Worm (Caenorhabditis elegans): ENCODE data around the gene col-116.
A peak's percentile ranks its signal among the peaks of the same experiment; 100 is the strongest.

The col-116 gene

DNA sequence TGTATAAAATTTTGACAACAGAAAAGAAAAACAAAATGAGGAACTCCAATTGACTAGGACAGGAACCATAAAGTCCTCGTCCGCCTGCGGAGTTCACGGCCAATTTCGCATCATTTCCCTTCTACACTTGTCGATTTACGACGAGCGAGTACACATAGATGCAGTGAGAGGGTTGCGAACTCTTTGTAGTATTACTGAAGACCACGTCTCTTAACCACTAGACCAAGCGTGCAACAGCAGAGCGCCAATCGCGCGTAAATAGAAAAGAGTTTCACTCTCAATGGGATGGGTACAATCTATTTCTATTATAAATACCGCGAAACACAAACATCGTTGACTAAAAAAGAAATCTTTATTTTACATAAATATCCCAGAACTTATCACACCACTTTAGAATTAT is 19.7 kb downstream of the col-116 start (continued):
- TF ChIP-seq ztf-1 (GFP tag; conservative IDR thresholded peaks at IDR 0.05) (no peak), nhr-25 (tag; optimal IDR thresholded peaks at IDR 0.05) (no peak)

DNA sequence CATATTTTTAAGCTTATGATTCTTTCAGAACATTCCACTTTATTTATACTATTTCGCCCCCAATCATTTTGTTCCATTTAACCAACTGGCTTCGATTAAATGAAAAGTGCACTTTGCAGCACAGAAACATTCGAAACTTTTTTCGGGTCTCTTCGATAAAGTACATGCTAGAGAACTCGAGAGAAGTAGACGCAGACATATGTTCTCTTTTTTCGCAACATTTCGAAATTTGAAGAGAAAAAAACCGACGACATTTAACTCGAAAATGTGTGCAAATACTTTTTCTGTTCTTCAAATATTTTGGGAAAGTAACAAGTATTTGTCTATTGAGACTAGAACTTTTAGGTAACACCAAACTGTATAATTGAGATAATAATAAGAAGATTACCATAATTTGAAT is 21.2 kb downstream of the col-116 start:
- TF ChIP-seq fos-1 (tag; optimal IDR thresholded peaks at IDR 0.05): peak; percentile 43
- peak; percentile 81 for TF ChIP-seq nhr-129 (tag; optimal IDR thresholded peaks at IDR 0.05)
- TF ChIP-seq unc-55 (GFP tag; optimal IDR thresholded peaks at IDR 0.05): peak; percentile 41
- TF ChIP-seq C34F6.9 (tag; optimal IDR thresholded peaks at IDR 0.05): peak; percentile 84
- peak; percentile 46 for TF ChIP-seq crh-2 (tag; optimal IDR thresholded peaks at IDR 0.05)
- TF ChIP-seq ceh-82 (tag; optimal IDR thresholded peaks at IDR 0.05): no peak
- no peak for TF ChIP-seq elt-3 (tag; optimal IDR thresholded peaks at IDR 0.05)

DNA sequence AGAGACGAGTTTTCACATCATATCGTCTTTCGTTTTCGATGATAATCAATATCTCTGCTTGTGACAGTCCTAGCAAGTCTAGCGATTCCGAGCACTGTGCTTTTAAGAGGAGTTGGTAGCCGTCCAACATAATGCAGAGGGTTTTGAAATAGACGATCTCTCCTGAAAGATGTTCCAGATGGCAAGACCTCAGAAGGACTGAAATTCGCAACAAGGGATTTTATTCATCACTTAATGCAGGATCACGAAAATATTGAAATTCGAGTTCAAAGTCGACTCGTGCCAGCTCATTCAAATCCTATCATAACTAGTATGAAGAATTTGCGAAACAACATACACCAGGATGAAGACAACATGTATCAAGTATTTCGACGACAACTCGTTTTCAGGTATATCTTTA is 21.8 kb downstream of the col-116 start, which contains the start of gene D2096.7:
D2096.7 (minus strand) TSS at position 130 of the 400 bp plus-strand sequence.
- no peak for TF ChIP-seq dmd-4 (tag; optimal IDR thresholded peaks at IDR 0.05)
- no peak for TF ChIP-seq unc-55 (GFP tag; optimal IDR thresholded peaks at IDR 0.05)
- TF ChIP-seq gmeb-1 (tag; optimal IDR thresholded peaks at IDR 0.05): no peak
- TF ChIP-seq lin-39 (tag; optimal IDR thresholded peaks at IDR 0.05): no peak
- TF ChIP-seq Y55F3AM.14 (GFP tag; optimal IDR thresholded peaks at IDR 0.05): peak; percentile 3
- TF ChIP-seq crh-2 (tag; optimal IDR thresholded peaks at IDR 0.05): peak; percentile 20
- TF ChIP-seq mdl-1 (tag; optimal IDR thresholded peaks at IDR 0.05): no peak
- no peak for TF ChIP-seq nhr-237 (tag; optimal IDR thresholded peaks at IDR 0.05)

DNA sequence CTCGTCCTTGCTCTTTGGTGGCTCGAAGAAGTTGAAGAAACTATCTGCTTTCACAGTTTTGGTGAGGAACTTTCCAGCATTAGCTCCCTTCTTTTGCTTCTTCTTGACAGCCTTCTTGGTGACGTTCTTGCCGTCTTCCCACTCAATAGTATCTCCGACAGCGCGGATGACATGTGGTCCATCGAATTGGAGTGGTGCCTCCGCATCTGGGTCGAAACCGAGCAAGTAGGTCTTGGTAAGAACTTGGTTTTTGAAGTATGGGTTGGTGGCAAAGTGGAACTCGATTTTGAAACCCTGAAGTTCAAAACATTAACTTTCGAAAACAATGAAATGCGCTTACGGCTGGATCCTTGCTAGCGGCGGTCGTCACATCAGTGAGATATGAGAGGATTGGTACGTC is 22.6 kb downstream of the col-116 start:
- no peak for TF ChIP-seq nhr-129 (tag; optimal IDR thresholded peaks at IDR 0.05)
- no peak for TF ChIP-seq C34F6.9 (tag; optimal IDR thresholded peaks at IDR 0.05)

DNA sequence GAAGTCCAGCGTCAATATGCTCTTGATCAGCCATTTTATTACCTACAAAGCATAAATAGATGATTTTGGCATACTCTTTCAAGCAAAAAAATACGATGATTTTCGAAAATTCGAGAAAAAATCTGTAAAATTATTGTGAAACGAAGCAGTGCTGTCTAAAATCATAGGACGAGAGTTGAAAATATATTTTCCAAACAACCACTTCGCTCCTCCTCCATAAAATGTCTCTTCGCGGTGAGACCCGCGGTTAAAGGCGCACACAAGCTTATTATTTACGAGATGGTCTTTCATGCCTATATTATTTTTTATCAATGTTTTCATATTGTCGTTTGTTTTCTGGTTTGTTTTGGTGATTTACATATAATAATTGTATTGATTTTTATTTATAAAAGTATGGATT is 23.6 kb downstream of the col-116 start, which contains the start of gene nap-1:
nap-1 (minus strand) TSS at position 42 of the 400 bp plus-strand sequence.
- TF ChIP-seq sma-9 (GFP tag; optimal IDR thresholded peaks at IDR 0.05): peak; percentile 71
- no peak for TF ChIP-seq sma-9 (tag; optimal IDR thresholded peaks at IDR 0.05)
- TF ChIP-seq R02D3.7 (tag; optimal IDR thresholded peaks at IDR 0.05): peak; percentile 90
- peak; percentile 87 for TF ChIP-seq nhr-129 (tag; optimal IDR thresholded peaks at IDR 0.05)
- no peak for TF ChIP-seq nhr-6 (tag; optimal IDR thresholded peaks at IDR 0.05)
- peak; percentile 95 for TF ChIP-seq unc-55 (GFP tag; optimal IDR thresholded peaks at IDR 0.05)
- TF ChIP-seq nhr-10 (tag; optimal IDR thresholded peaks at IDR 0.05): no peak
- TF ChIP-seq elt-1 (tag; optimal IDR thresholded peaks at IDR 0.05): no peak
- TF ChIP-seq nhr-25 (tag; optimal IDR thresholded peaks at IDR 0.05): peak; percentile 73
- no peak for TF ChIP-seq ztf-11 (tag; optimal IDR thresholded peaks at IDR 0.05)
- TF ChIP-seq unc-62 (GFP tag; optimal IDR thresholded peaks at IDR 0.05): no peak
- TF ChIP-seq nhr-21 (tag; optimal IDR thresholded peaks at IDR 0.05): peak; percentile 55
- TF ChIP-seq snpc-4 (tag; optimal IDR thresholded peaks at IDR 0.05): peak; percentile 66
- no peak for TF ChIP-seq blmp-1 (tag; optimal IDR thresholded peaks at IDR 0.05; ENCODE audit: insufficient read depth)
- peak; percentile 46 for TF ChIP-seq F13H6.1 (tag; optimal IDR thresholded peaks at IDR 0.05)
- TF ChIP-seq nhr-11 (tag; optimal IDR thresholded peaks at IDR 0.05): no peak
- no peak for TF ChIP-seq ceh-16 (tag; optimal IDR thresholded peaks at IDR 0.05)
- TF ChIP-seq lin-13 (GFP tag; optimal IDR thresholded peaks at IDR 0.05): peak; percentile 63
- no peak for TF ChIP-seq lin-39 (tag; optimal IDR thresholded peaks at IDR 0.05)
- peak; percentile 61 for TF ChIP-seq fos-1 (tag; optimal IDR thresholded peaks at IDR 0.05)
- TF ChIP-seq Y55F3AM.14 (GFP tag; optimal IDR thresholded peaks at IDR 0.05): no peak
- TF ChIP-seq alr-1 (tag; optimal IDR thresholded peaks at IDR 0.05): no peak
- TF ChIP-seq mdl-1 (tag; optimal IDR thresholded peaks at IDR 0.05): peak in 1 of 2 experiments; percentile 11
- TF ChIP-seq gmeb-1 (tag; optimal IDR thresholded peaks at IDR 0.05): peak; percentile 76
- TF ChIP-seq ceh-82 (tag; optimal IDR thresholded peaks at IDR 0.05): peak; percentile 19
- no peak for TF ChIP-seq peb-1 (tag; optimal IDR thresholded peaks at IDR 0.05)
- peak; percentile 73 for TF ChIP-seq crh-2 (tag; optimal IDR thresholded peaks at IDR 0.05)
- no peak for TF ChIP-seq egl-27 (tag; optimal IDR thresholded peaks at IDR 0.05)
- TF ChIP-seq nhr-77 (tag; optimal IDR thresholded peaks at IDR 0.05): no peak
- no peak for TF ChIP-seq zag-1 (tag; optimal IDR thresholded peaks at IDR 0.05)
- no peak for TF ChIP-seq nhr-23 (tag; optimal IDR thresholded peaks at IDR 0.05)
- peak; percentile 17 for TF ChIP-seq skn-1 (tag; optimal IDR thresholded peaks at IDR 0.05)
- no peak for TF ChIP-seq unc-39 (tag; optimal IDR thresholded peaks at IDR 0.05)
- TF ChIP-seq lsy-2 (tag; optimal IDR thresholded peaks at IDR 0.05): peak; percentile 63 to 90
- TF ChIP-seq C34F6.9 (tag; optimal IDR thresholded peaks at IDR 0.05): peak; percentile 88
- TF ChIP-seq sma-3 (GFP tag; optimal IDR thresholded peaks at IDR 0.05): peak; percentile 44
- no peak for TF ChIP-seq nhr-12 (tag; optimal IDR thresholded peaks at IDR 0.05)
- TF ChIP-seq ztf-1 (GFP tag; conservative IDR thresholded peaks at IDR 0.05): no peak
- TF ChIP-seq dmd-4 (tag; optimal IDR thresholded peaks at IDR 0.05): no peak
- TF ChIP-seq sem-4 (tag; optimal IDR thresholded peaks at IDR 0.05): peak; percentile 0
- TF ChIP-seq ztf-4 (tag; optimal IDR thresholded peaks at IDR 0.05): no peak
- TF ChIP-seq mbf-1 (tag; optimal IDR thresholded peaks at IDR 0.05): no peak
- TF ChIP-seq aly-2 (tag; optimal IDR thresholded peaks at IDR 0.05): no peak

Measured in whole organism, L2 larva.